Worm (Caenorhabditis elegans): Measurements from ENCODE around the gene C10C5.5.

C10C5.5 gene

ce11 chrIV:9376550-9376949 is 4.7 kb upstream of the C10C5.5 start:
- no peak for TF ChIP-seq egl-27 (tag; optimal IDR thresholded peaks at IDR 0.05)
- no peak for TF ChIP-seq mbf-1 (tag; optimal IDR thresholded peaks at IDR 0.05)
- no peak for TF ChIP-seq unc-39 (tag; optimal IDR thresholded peaks at IDR 0.05)
- no peak for TF ChIP-seq fos-1 (tag; optimal IDR thresholded peaks at IDR 0.05)
- no peak for TF ChIP-seq ama-1 (optimal IDR thresholded peaks at IDR 0.05)
- TF ChIP-seq sma-9 (GFP tag; optimal IDR thresholded peaks at IDR 0.05), result peak; percentile 66
- TF ChIP-seq sma-9 (tag; optimal IDR thresholded peaks at IDR 0.05), result no peak
- TF ChIP-seq nhr-25 (tag; optimal IDR thresholded peaks at IDR 0.05), result peak; percentile 64
- TF ChIP-seq nhr-21 (tag; optimal IDR thresholded peaks at IDR 0.05), result peak; percentile 34
- TF ChIP-seq lin-13 (GFP tag; optimal IDR thresholded peaks at IDR 0.05), result no peak
- TF ChIP-seq lsy-2 (tag; optimal IDR thresholded peaks at IDR 0.05), result no peak
- no peak for TF ChIP-seq R02D3.7 (tag; optimal IDR thresholded peaks at IDR 0.05)
- TF ChIP-seq nhr-237 (tag; optimal IDR thresholded peaks at IDR 0.05), result no peak
- TF ChIP-seq blmp-1 (tag; optimal IDR thresholded peaks at IDR 0.05; ENCODE audit: insufficient read depth), result peak; percentile 6

ce11 chrIV:9378272-9378671 is 3.0 kb upstream of the C10C5.5 start, which contains the start of gene C10C5.4:
TSS of gene C10C5.4 (plus strand) at chrIV:9378552.
- TF ChIP-seq lin-39 (tag; optimal IDR thresholded peaks at IDR 0.05) (no peak), mab-5 (tag; optimal IDR thresholded peaks at IDR 0.05) (no peak), sma-9 (GFP tag; optimal IDR thresholded peaks at IDR 0.05) (no peak), sma-9 (tag; optimal IDR thresholded peaks at IDR 0.05) (no peak), mdl-1 (tag; optimal IDR thresholded peaks at IDR 0.05) (no peak), nhr-237 (tag; optimal IDR thresholded peaks at IDR 0.05) (no peak), ZK546.5 (tag; optimal IDR thresholded peaks at IDR 0.05) (no peak), ztf-11 (tag; optimal IDR thresholded peaks at IDR 0.05) (no peak), aly-2 (tag; optimal IDR thresholded peaks at IDR 0.05) (no peak), nhr-12 (tag; optimal IDR thresholded peaks at IDR 0.05) (no peak), nhr-6 (tag; optimal IDR thresholded peaks at IDR 0.05) (no peak)

- no peak for TF ChIP-seq nhr-10 (tag; optimal IDR thresholded peaks at IDR 0.05)
- TF ChIP-seq sma-3 (GFP tag; optimal IDR thresholded peaks at IDR 0.05), result no peak
- no peak for TF ChIP-seq gmeb-1 (tag; optimal IDR thresholded peaks at IDR 0.05)
Observed at ce11 chrIV:9384826-9385225, 3.6 kb downstream of the C10C5.5 start, which contains the start of gene C10C5.7. TSS of gene C10C5.7 (plus strand) at chrIV:9385126.

ce11 chrIV:9386038-9386437 is 4.8 kb downstream of the C10C5.5 start, which contains the start of gene daf-15:
TSS of gene daf-15 (plus strand) at chrIV:9386208.
- TF ChIP-seq R02D3.7 (tag; optimal IDR thresholded peaks at IDR 0.05) (no peak), aly-2 (tag; optimal IDR thresholded peaks at IDR 0.05) (no peak), skn-1 (tag; optimal IDR thresholded peaks at IDR 0.05) (no peak), ztf-1 (GFP tag; conservative IDR thresholded peaks at IDR 0.05) (no peak), elt-1 (tag; optimal IDR thresholded peaks at IDR 0.05) (no peak), nhr-129 (tag; optimal IDR thresholded peaks at IDR 0.05) (no peak), unc-55 (GFP tag; optimal IDR thresholded peaks at IDR 0.05) (peak; percentile 93), lsy-2 (tag; optimal IDR thresholded peaks at IDR 0.05) (peak; percentile 37 to 76), egl-27 (tag; optimal IDR thresholded peaks at IDR 0.05) (no peak), sma-9 (GFP tag; optimal IDR thresholded peaks at IDR 0.05) (peak; percentile 36), sma-9 (tag; optimal IDR thresholded peaks at IDR 0.05) (no peak), crh-2 (tag; optimal IDR thresholded peaks at IDR 0.05) (peak; percentile 64), nhr-6 (tag; optimal IDR thresholded peaks at IDR 0.05) (no peak), C34F6.9 (tag; optimal IDR thresholded peaks at IDR 0.05) (peak; percentile 64), unc-62 (GFP tag; optimal IDR thresholded peaks at IDR 0.05) (no peak), nhr-25 (tag; optimal IDR thresholded peaks at IDR 0.05) (peak; percentile 11), snpc-4 (tag; optimal IDR thresholded peaks at IDR 0.05) (peak; percentile 47), zag-1 (tag; optimal IDR thresholded peaks at IDR 0.05) (no peak), sma-3 (GFP tag; optimal IDR thresholded peaks at IDR 0.05) (peak; percentile 56), gmeb-1 (tag; optimal IDR thresholded peaks at IDR 0.05) (peak; percentile 96), fos-1 (tag; optimal IDR thresholded peaks at IDR 0.05) (peak; percentile 31), F13H6.1 (tag; optimal IDR thresholded peaks at IDR 0.05) (peak; percentile 26), lin-11 (tag; optimal IDR thresholded peaks at IDR 0.05) (no peak), ztf-4 (tag; optimal IDR thresholded peaks at IDR 0.05) (no peak), nhr-21 (tag; optimal IDR thresholded peaks at IDR 0.05) (no peak), ceh-82 (tag; optimal IDR thresholded peaks at IDR 0.05) (no peak)

All from whole organism, L2 larva.